Fruit fly (Drosophila melanogaster) whole organism, embryonic: ENCODE data around the gene CG43446.
A peak's percentile ranks its signal among the peaks of the same experiment; 100 is the strongest.

Source experiments
- Bdp1 ChIP-seq: fragments of 200-800 bp; sonication (Bioruptor generic); optimal IDR thresholded peaks from 3 replicates; lab custom pipeline; 2016; ENCODE audit warnings: missing biosample characterization, missing genetic modification characterization
- Bgb ChIP-seq: fragments of 200-800 bp; sonication (Bioruptor generic); IDR thresholded peaks from 2 replicates; pipeline ENCODE4 v1.3.6; 2022; ENCODE audit warnings: missing biosample characterization, missing genetic modification characterization; ENCODE audit not compliant: partially characterized antibody
- CG10274 ChIP-seq: fragments of 200-800 bp; sonication (Bioruptor generic); optimal IDR thresholded peaks from 3 replicates; lab custom pipeline; 2017; ENCODE audit warnings: missing biosample characterization, mild to moderate bottlenecking, missing genetic modification characterization
- CG10366 ChIP-seq: fragments of 200-800 bp; sonication (Bioruptor generic); IDR thresholded peaks from 2 replicates; pipeline ENCODE4 v1.3.6; 2022; ENCODE audit warnings: missing biosample characterization, missing genetic modification characterization
- CG11456 ChIP-seq: fragments of 200-800 bp; sonication (Bioruptor generic); IDR thresholded peaks from 3 replicates; pipeline ENCODE4 v1.3.6; 2022; ENCODE audit warnings: missing biosample characterization, missing genetic modification characterization
- CG11560 ChIP-seq: fragments of 200-800 bp; sonication (Bioruptor generic); IDR thresholded peaks from 3 replicates; pipeline ENCODE4 v1.3.6; 2022; ENCODE audit warnings: missing biosample characterization, missing genetic modification characterization
- CG12104 ChIP-seq: fragments of 200-800 bp; sonication (Bioruptor generic); optimal IDR thresholded peaks from 3 replicates; lab custom pipeline; 2016; ENCODE audit warnings: missing biosample characterization, missing genetic modification characterization
- CG14710 ChIP-seq: fragments of 200-800 bp; sonication (Bioruptor generic); optimal IDR thresholded peaks from 3 replicates; lab custom pipeline; 2019; ENCODE audit warnings: missing biosample characterization, mild to moderate bottlenecking, missing genetic modification characterization, moderate library complexity
- CG14965 ChIP-seq: fragments of 200-800 bp; sonication (Bioruptor generic); optimal IDR thresholded peaks from 2 replicates; lab custom pipeline; 2016; ENCODE audit warnings: missing biosample characterization, missing genetic modification characterization, borderline replicate concordance
- CG1602 ChIP-seq: fragments of 200-800 bp; sonication (Bioruptor generic); optimal IDR thresholded peaks from 3 replicates; lab custom pipeline; 2016; ENCODE audit warnings: missing biosample characterization, missing genetic modification characterization
- CG16779 ChIP-seq: fragments of 200-800 bp; sonication (Bioruptor generic); IDR thresholded peaks from 2 replicates; pipeline ENCODE4 v1.3.6; 2022; ENCODE audit warnings: missing biosample characterization, missing genetic modification characterization
- CG31441 ChIP-seq: fragments of 200-800 bp; sonication (Bioruptor generic); IDR thresholded peaks from 2 replicates; pipeline ENCODE4 v1.3.6; 2022; ENCODE audit warnings: missing biosample characterization, missing genetic modification characterization
- CG32772 ChIP-seq: fragments of 200-800 bp; sonication (Bioruptor generic); IDR thresholded peaks from 2 replicates; pipeline ENCODE4 v1.3.6; 2022; ENCODE audit warnings: missing biosample characterization, missing genetic modification characterization
- CG33213 ChIP-seq: fragments of 200-800 bp; sonication (Bioruptor generic); optimal IDR thresholded peaks from 3 replicates; lab custom pipeline; 2016; ENCODE audit warnings: missing biosample characterization, missing genetic modification characterization
- CG33557 ChIP-seq: fragments of 200-800 bp; sonication (Bioruptor generic); optimal IDR thresholded peaks from 2 replicates; lab custom pipeline; 2019; ENCODE audit warnings: missing biosample characterization, mild to moderate bottlenecking, missing genetic modification characterization, moderate library complexity
- CG3838 ChIP-seq: fragments of 200-800 bp; sonication (Bioruptor generic); optimal IDR thresholded peaks from 3 replicates; lab custom pipeline; 2016; ENCODE audit warnings: missing biosample characterization, missing genetic modification characterization
- CG42726 ChIP-seq: fragments of 200-800 bp; sonication (Bioruptor generic); IDR thresholded peaks from 2 replicates; pipeline ENCODE4 v1.3.6; 2022; ENCODE audit warnings: missing biosample characterization, missing genetic modification characterization; ENCODE audit not compliant: partially characterized antibody
- CG6689 ChIP-seq: fragments of 200-800 bp; sonication (Bioruptor generic); IDR thresholded peaks from 2 replicates; pipeline ENCODE4 v1.3.6; 2022; ENCODE audit warnings: missing biosample characterization, missing genetic modification characterization
- CG8359 ChIP-seq: fragments of 200-800 bp; sonication (Bioruptor generic); optimal IDR thresholded peaks from 2 replicates; lab custom pipeline; 2017; ENCODE audit warnings: missing biosample characterization, mild to moderate bottlenecking, missing genetic modification characterization, borderline replicate concordance
- CG9727 ChIP-seq: fragments of 200-800 bp; sonication (Bioruptor generic); optimal IDR thresholded peaks from 3 replicates; lab custom pipeline; 2017; ENCODE audit warnings: missing biosample characterization, mild to moderate bottlenecking, missing genetic modification characterization
- CG9797 ChIP-seq: fragments of 200-800 bp; sonication (Bioruptor generic); optimal IDR thresholded peaks from 3 replicates; lab custom pipeline; 2018; ENCODE audit warnings: missing biosample characterization, mild to moderate bottlenecking, missing genetic modification characterization
- CG9817 ChIP-seq: fragments of 200-800 bp; sonication (Bioruptor generic); optimal IDR thresholded peaks from 2 replicates; lab custom pipeline; 2018; ENCODE audit warnings: missing biosample characterization, mild to moderate bottlenecking, missing genetic modification characterization, moderate library complexity
- CG9876 ChIP-seq: fragments of 200-800 bp; sonication (Bioruptor generic); optimal IDR thresholded peaks from 2 replicates; lab custom pipeline; 2016; ENCODE audit warnings: missing biosample characterization, missing genetic modification characterization
- CTCF ChIP-seq: fragments of 200-800 bp; sonication (Bioruptor generic); optimal IDR thresholded peaks from 2 replicates; lab custom pipeline; 2017; ENCODE audit warnings: missing biosample characterization, mild to moderate bottlenecking, missing genetic modification characterization, moderate library complexity
- Fer3 ChIP-seq: fragments of 200-800 bp; sonication (Bioruptor generic); optimal IDR thresholded peaks from 2 replicates; lab custom pipeline; 2018; ENCODE audit warnings: missing biosample characterization, mild to moderate bottlenecking, missing genetic modification characterization, moderate library complexity
- Gug ChIP-seq: fragments of 200-800 bp; sonication (Bioruptor generic); IDR thresholded peaks from 4 replicates; pipeline ENCODE4 v1.3.6; 2022; ENCODE audit warnings: missing biosample characterization, missing genetic modification characterization
- HLH4C ChIP-seq: fragments of 200-800 bp; sonication (Bioruptor generic); IDR thresholded peaks from 3 replicates; pipeline ENCODE4 v1.3.6; 2022; ENCODE audit warnings: missing biosample characterization, missing genetic modification characterization; ENCODE audit not compliant: partially characterized antibody
- HLH54F ChIP-seq: fragments of 200-800 bp; sonication (Bioruptor generic); optimal IDR thresholded peaks from 3 replicates; lab custom pipeline; 2016; ENCODE audit warnings: missing biosample characterization, missing genetic modification characterization
- Rfx ChIP-seq: fragments of 200-800 bp; sonication (Bioruptor generic); IDR thresholded peaks from 2 replicates; pipeline ENCODE4 v1.3.6; 2022; ENCODE audit warnings: missing biosample characterization, missing genetic modification characterization
- Sin3A ChIP-seq: fragments of >200 bp; optimal IDR thresholded peaks from 2 replicates; lab custom pipeline; 2018
- ase ChIP-seq: fragments of 200-800 bp; sonication (Bioruptor generic); IDR thresholded peaks from 3 replicates; pipeline ENCODE4 v1.3.6; 2022; ENCODE audit warnings: missing biosample characterization, missing genetic modification characterization
- bigmax ChIP-seq: fragments of 200-800 bp; sonication (Bioruptor generic); optimal IDR thresholded peaks from 2 replicates; lab custom pipeline; 2018; ENCODE audit warnings: missing biosample characterization, mild to moderate bottlenecking, missing genetic modification characterization
- chn ChIP-seq: fragments of 200-800 bp; sonication (Bioruptor generic); optimal IDR thresholded peaks from 2 replicates; lab custom pipeline; 2016; ENCODE audit warnings: missing biosample characterization, missing genetic modification characterization
- croc ChIP-seq: fragments of 200-800 bp; sonication (Bioruptor generic); conservative IDR thresholded peaks from 3 replicates; pipeline ENCODE4 v1.3.6; 2022; ENCODE audit warnings: missing biosample characterization, missing genetic modification characterization
- crol ChIP-seq: fragments of 200-800 bp; sonication (Bioruptor generic); IDR thresholded peaks from 2 replicates; pipeline ENCODE4 v1.3.6; 2022; ENCODE audit warnings: missing biosample characterization, missing genetic modification characterization
- crp ChIP-seq, 2 experiments: fragments of 200-800 bp; sonication (Bioruptor generic); optimal IDR thresholded peaks; 2 replicates in 1 of 2; 3 replicates in 1 of 2; lab custom pipeline; 2017; ENCODE audit warnings: missing biosample characterization in 2 of 2, missing genetic modification characterization in 2 of 2, mild to moderate bottlenecking in 1 of 2, moderate library complexity in 1 of 2
- dm ChIP-seq: fragments of 200-800 bp; sonication (Bioruptor generic); optimal IDR thresholded peaks from 3 replicates; lab custom pipeline; 2016; ENCODE audit warnings: missing biosample characterization, missing genetic modification characterization
- dmrt11E ChIP-seq: fragments of 200-800 bp; sonication (Bioruptor generic); optimal IDR thresholded peaks from 3 replicates; lab custom pipeline; 2018; ENCODE audit warnings: missing biosample characterization, mild to moderate bottlenecking, missing genetic modification characterization, moderate library complexity
- dpn ChIP-seq, 2 experiments: fragments of 200-800 bp; sonication (Bioruptor generic); optimal IDR thresholded peaks; 3 replicates each; lab custom pipeline; 2016; ENCODE audit warnings: missing biosample characterization in 2 of 2, missing genetic modification characterization in 2 of 2
- ewg ChIP-seq: fragments of 200-800 bp; sonication (Bioruptor generic); optimal IDR thresholded peaks from 3 replicates; lab custom pipeline; 2017; ENCODE audit warnings: mild to moderate bottlenecking, missing biosample characterization, missing genetic modification reagents, missing genetic modification characterization
- grn ChIP-seq: fragments of 200-800 bp; sonication (Bioruptor generic); optimal IDR thresholded peaks from 3 replicates; lab custom pipeline; 2017; ENCODE audit warnings: missing biosample characterization, missing genetic modification characterization
- gro ChIP-seq: fragments of 200-800 bp; sonication (Bioruptor generic); optimal IDR thresholded peaks from 2 replicates; lab custom pipeline; 2016; ENCODE audit warnings: missing biosample characterization, missing genetic modification characterization
- gsb-n ChIP-seq: fragments of 200-800 bp; sonication (Bioruptor generic); optimal IDR thresholded peaks from 3 replicates; lab custom pipeline; 2018; ENCODE audit warnings: missing biosample characterization, mild to moderate bottlenecking, missing genetic modification characterization
- hbn ChIP-seq: fragments of 200-800 bp; sonication (Bioruptor generic); IDR thresholded peaks from 2 replicates; pipeline ENCODE4 v1.3.6; 2022; ENCODE audit warnings: missing biosample characterization, missing genetic modification characterization; ENCODE audit not compliant: partially characterized antibody
- her ChIP-seq: fragments of 200-800 bp; sonication (Bioruptor generic); optimal IDR thresholded peaks from 2 replicates; lab custom pipeline; 2016; ENCODE audit warnings: missing biosample characterization, missing genetic modification characterization
- jumu ChIP-seq: fragments of 200-800 bp; sonication (Bioruptor generic); optimal IDR thresholded peaks from 3 replicates; lab custom pipeline; 2016; ENCODE audit warnings: missing biosample characterization, missing genetic modification characterization
- nau ChIP-seq: fragments of 200-800 bp; sonication (Bioruptor generic); optimal IDR thresholded peaks from 3 replicates; lab custom pipeline; 2017; ENCODE audit warnings: missing biosample characterization, mild to moderate bottlenecking, missing genetic modification characterization, missing genetic modification reagents
- nom ChIP-seq: fragments of 200-800 bp; sonication (Bioruptor generic); optimal IDR thresholded peaks from 2 replicates; lab custom pipeline; 2017; ENCODE audit warnings: missing biosample characterization, missing genetic modification characterization, mild to moderate bottlenecking, moderate library complexity, missing genetic modification reagents
- odd ChIP-seq: fragments of 200-800 bp; sonication (Bioruptor generic); optimal IDR thresholded peaks from 2 replicates; lab custom pipeline; 2017; ENCODE audit warnings: missing biosample characterization, mild to moderate bottlenecking, missing genetic modification characterization
- repo ChIP-seq: fragments of 200-800 bp; sonication (Bioruptor generic); optimal IDR thresholded peaks from 2 replicates; lab custom pipeline; 2016; ENCODE audit warnings: missing biosample characterization, missing genetic modification characterization
- tx ChIP-seq: fragments of 200-800 bp; sonication (Bioruptor generic); optimal IDR thresholded peaks from 2 replicates; lab custom pipeline; 2016; ENCODE audit warnings: missing biosample characterization, missing genetic modification characterization
- unpg ChIP-seq: fragments of 200-800 bp; sonication (Bioruptor generic); optimal IDR thresholded peaks from 3 replicates; lab custom pipeline; 2018; ENCODE audit warnings: missing biosample characterization, mild to moderate bottlenecking, missing genetic modification characterization, moderate library complexity

The CG43446 gene

DNA sequence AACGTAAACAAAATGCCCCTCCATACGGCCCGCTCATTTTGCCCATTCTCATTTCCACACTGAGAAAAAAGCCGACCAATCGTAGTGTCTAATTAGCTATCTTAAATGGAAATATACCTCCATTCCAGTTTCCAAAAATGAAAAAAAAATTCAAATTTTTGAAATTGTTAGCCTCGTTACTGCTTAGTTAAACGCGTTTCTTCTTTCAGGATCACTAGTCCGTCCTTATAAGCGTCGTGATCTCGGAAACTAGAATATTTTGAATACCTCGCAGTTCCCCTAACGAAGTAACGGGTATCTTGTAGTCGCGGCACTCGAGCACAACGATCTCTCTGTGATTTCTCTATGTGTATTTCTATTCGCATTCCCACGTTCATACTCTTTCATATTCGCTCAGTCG lies 1.9 kb upstream of the CG43446 start (continued):
- TF ChIP-seq CG12104 (GFP tag; lab: Kevin White, UChicago) (peak; percentile 18), odd (GFP tag; lab: Kevin White, UChicago) (peak; percentile 50), CG32772 (GFP tag; lab: Robert Waterston, UW) (peak; percentile 37; the same call in 1 of the 2 replicates), CG33557 (GFP tag; lab: Kevin White, UChicago) (no peak), CG16779 (GFP tag; lab: Robert Waterston, UW) (no peak), jumu (GFP tag; lab: Kevin White, UChicago) (peak; percentile 47), CG10274 (peak; percentile 44), repo (GFP tag; lab: Kevin White, UChicago) (peak; percentile 13), CG14710 (tag; lab: Kevin White, UChicago) (peak; percentile 20), hbn (GFP tag; lab: Robert Waterston, UW) (no peak), nom (GFP tag; lab: Kevin White, UChicago) (no peak), CG9817 (peak; percentile 56), tx (GFP tag; lab: Kevin White, UChicago) (peak; percentile 58), CG6689 (GFP tag; lab: Robert Waterston, UW) (peak; percentile 56), CG1602 (GFP tag; lab: Kevin White, UChicago) (peak; percentile 19), ewg (peak; percentile 23), Sin3A (lab: Kevin White, UChicago) (no peak), gro (peak; percentile 36), CG14965 (no peak), CG11560 (tag; lab: Robert Waterston, UW) (peak; percentile 47; the same call in 2 of the 3 replicates), chn (peak; percentile 6), nau (GFP tag; lab: Kevin White, UChicago) (peak; percentile 10), CG3838 (GFP tag; lab: Kevin White, UChicago) (no peak), grn (no peak), dpn (GFP tag; optimal IDR thresholded peaks at IDR 0.05; lab: Kevin White, UChicago) (peak; percentile 45 to 54), croc (no peak), CG9876 (GFP tag; lab: Kevin White, UChicago) (peak; percentile 31), CG9797 (GFP tag; lab: Kevin White, UChicago) (no peak), CTCF (no peak), gsb-n (tag; lab: Kevin White, UChicago) (no peak), bigmax (no peak), CG9727 (peak; percentile 45), dmrt11E (no peak), Fer3 (peak; percentile 43), HLH4C (GFP tag; lab: Robert Waterston, UW) (no peak), CG11456 (no peak), Rfx (GFP tag; lab: Robert Waterston, UW) (peak; percentile 65; the same call in 1 of the 2 replicates), Bgb (GFP tag; lab: Robert Waterston, UW) (no peak), CG31441 (GFP tag; lab: Robert Waterston, UW) (peak; percentile 73), Bdp1 (GFP tag; lab: Kevin White, UChicago) (no peak), CG33213 (no peak), CG8359 (GFP tag; lab: Kevin White, UChicago) (no peak), unpg (GFP tag; lab: Kevin White, UChicago) (peak; percentile 50), HLH54F (GFP tag; lab: Kevin White, UChicago) (peak; percentile 26), ase (no peak), CG42726 (no peak), her (GFP tag; lab: Kevin White, UChicago) (peak; percentile 32), crol (GFP tag; lab: Robert Waterston, UW) (no peak), crp (GFP tag; optimal IDR thresholded peaks at IDR 0.05; lab: Kevin White, UChicago) (no peak), dm (GFP tag; lab: Kevin White, UChicago) (peak; percentile 3), Gug (GFP tag; lab: Robert Waterston, UW) (peak; percentile 45; the same call in 1 of the 4 replicates), CG10366 (GFP tag; lab: Robert Waterston, UW) (no peak; the same call in 1 of the 2 replicates)
